Fruit fly (Drosophila melanogaster) whole organism, prepupa: ENCODE data around the gene scrib.
A peak's percentile ranks its signal among the peaks of the same experiment; 100 is the strongest.

Experiments used
- CG11762 ChIP-seq: fragments of 200-800 bp; sonication (Bioruptor generic); optimal IDR thresholded peaks from 3 replicates; lab custom pipeline; 2016; ENCODE audit warnings: missing biosample characterization, missing genetic modification characterization; ENCODE audit not compliant: insufficient read depth
- CG32006 ChIP-seq: fragments of 200-800 bp; sonication (Bioruptor generic); optimal IDR thresholded peaks from 3 replicates; lab custom pipeline; 2017; ENCODE audit warnings: missing biosample characterization, mild to moderate bottlenecking, missing genetic modification characterization
- CG34406 ChIP-seq: fragments of 200-800 bp; sonication (Bioruptor generic); optimal IDR thresholded peaks from 3 replicates; lab custom pipeline; 2016; ENCODE audit warnings: missing biosample characterization, missing genetic modification characterization
- CG6808 ChIP-seq: fragments of 200-800 bp; sonication (Bioruptor generic); optimal IDR thresholded peaks from 3 replicates; lab custom pipeline; 2017; ENCODE audit warnings: missing biosample characterization, missing genetic modification characterization, mild to moderate bottlenecking, moderate library complexity, missing genetic modification reagents
- CG6854 ChIP-seq: fragments of 200-800 bp; sonication (Bioruptor generic); optimal IDR thresholded peaks from 2 replicates; lab custom pipeline; 2017; ENCODE audit warnings: missing biosample characterization, mild to moderate bottlenecking, missing genetic modification characterization
- CG9139 ChIP-seq: fragments of 200-800 bp; sonication (Bioruptor generic); optimal IDR thresholded peaks from 3 replicates; lab custom pipeline; 2017; ENCODE audit warnings: missing biosample characterization, mild to moderate bottlenecking, missing genetic modification characterization
- Gug ChIP-seq: fragments of 200-800 bp; sonication (Bioruptor generic); IDR thresholded peaks from 2 replicates; pipeline ENCODE4 v1.3.6; 2022; ENCODE audit warnings: missing biosample characterization, missing genetic modification characterization
- fkh ChIP-seq: fragments of 200-800 bp; sonication (Bioruptor generic); optimal IDR thresholded peaks from 3 replicates; lab custom pipeline; 2017; ENCODE audit warnings: missing biosample characterization, mild to moderate bottlenecking, missing genetic modification characterization, moderate library complexity

DNA sequence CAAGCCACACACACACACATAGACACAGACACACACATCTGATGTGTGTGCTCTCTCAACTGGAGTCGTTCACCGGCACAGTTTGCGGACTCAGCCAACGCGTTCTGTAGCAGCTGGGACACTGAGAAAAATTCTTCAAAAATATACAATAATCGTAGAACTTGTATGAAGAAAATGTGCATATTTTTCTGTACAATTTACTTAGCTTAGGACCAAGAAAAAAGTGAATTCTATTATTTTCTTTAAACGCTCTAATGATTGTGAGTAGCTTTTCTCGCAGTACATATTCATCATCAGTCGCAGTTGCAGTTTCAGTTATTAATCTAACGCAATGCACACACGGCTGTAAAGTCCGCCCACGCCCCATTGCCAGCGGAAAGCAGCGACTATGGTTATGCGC is 39.8 kb upstream of the scrib start:
- TF ChIP-seq CG9139 (GFP tag; lab: Kevin White, UChicago) (no peak), Gug (peak; percentile 75), CG34406 (GFP tag; lab: Kevin White, UChicago) (no peak), CG32006 (peak; percentile 75), CG6854 (GFP tag; lab: Kevin White, UChicago) (no peak), fkh (GFP tag; lab: Kevin White, UChicago) (no peak), CG11762 (GFP tag; lab: Kevin White, UChicago) (peak; percentile 45), CG6808 (GFP tag; lab: Kevin White, UChicago) (peak; percentile 34)
